Worm (Caenorhabditis elegans) whole organism, late embryonic: ENCODE data around the gene mev-1.

Source experiments
- F13H6.1 ChIP-seq: sonication (generic microtip); optimal IDR thresholded peaks from 2 replicates; lab custom pipeline; 2016; ENCODE audit warnings: missing genetic modification characterization, missing compliant biosample characterization
- Y22D7AL.16 ChIP-seq: sonication (generic microtip); optimal IDR thresholded peaks from 2 replicates; lab custom pipeline; 2016; ENCODE audit warnings: missing genetic modification characterization, missing compliant biosample characterization
- ama-1 ChIP-seq: fragments of 150-350 bp; optimal IDR thresholded peaks from 2 replicates; lab custom pipeline; 2014
- ceh-14 ChIP-seq: sonication (generic microtip); optimal IDR thresholded peaks from 2 replicates; lab custom pipeline; 2016; ENCODE audit warnings: missing genotype, missing genetic modification characterization, missing compliant biosample characterization
- dve-1 ChIP-seq: sonication (generic microtip); optimal IDR thresholded peaks from 2 replicates; lab custom pipeline; 2017; ENCODE audit warnings: antibody characterized with exemption, mild to moderate bottlenecking, missing genetic modification characterization, missing compliant biosample characterization
- fkh-10 ChIP-seq: fragments of 150-350 bp; optimal IDR thresholded peaks from 2 replicates; lab custom pipeline; 2014; ENCODE audit warnings: missing biosample characterization, missing genetic modification reagents, missing genetic modification characterization
- nfya-1 ChIP-seq: sonication (generic microtip); optimal IDR thresholded peaks from 2 replicates; lab custom pipeline; 2017; ENCODE audit warnings: missing genetic modification characterization, mild to moderate bottlenecking, missing compliant biosample characterization, antibody characterized with exemption, moderate library complexity
- odd-2 ChIP-seq: sonication (generic microtip); optimal IDR thresholded peaks from 2 replicates; lab custom pipeline; 2017; ENCODE audit warnings: antibody characterized with exemption, mild to moderate bottlenecking, missing genetic modification characterization, missing compliant biosample characterization
- pqm-1 ChIP-seq: sonication (generic microtip); optimal IDR thresholded peaks from 2 replicates; lab custom pipeline; 2016; ENCODE audit warnings: missing genetic modification characterization, missing compliant biosample characterization
- sdc-2 ChIP-seq: sonication (generic microtip); optimal IDR thresholded peaks from 2 replicates; lab custom pipeline; 2016; ENCODE audit warnings: missing genotype, missing genetic modification characterization, missing compliant biosample characterization
- syd-9 ChIP-seq: sonication (generic microtip); optimal IDR thresholded peaks from 2 replicates; lab custom pipeline; 2016; ENCODE audit warnings: mild to moderate bottlenecking, missing genetic modification characterization, moderate library complexity, missing compliant biosample characterization
- tbx-2 ChIP-seq: sonication (generic microtip); optimal IDR thresholded peaks from 2 replicates; lab custom pipeline; 2016; ENCODE audit warnings: missing genetic modification characterization, missing compliant biosample characterization
- unc-3 ChIP-seq, 2 experiments: fragments of 200-800 bp in 1 of 2; sonication (Bioruptor generic) in 1 of 2; sonication (generic microtip) in 1 of 2; conservative IDR thresholded peaks in 1 of 2; optimal IDR thresholded peaks in 1 of 2; 2 replicates each; pipeline versions ENCODE4 v1.3.6 to Lab custom; 2016 to 2022; ENCODE audit warnings: missing compliant biosample characterization in 2 of 2, missing genetic modification characterization in 2 of 2, missing genetic modification reagents in 1 of 2
- unc-86 ChIP-seq: sonication (generic microtip); optimal IDR thresholded peaks from 2 replicates; lab custom pipeline; 2016; ENCODE audit warnings: missing genetic modification characterization, missing compliant biosample characterization

DNA sequence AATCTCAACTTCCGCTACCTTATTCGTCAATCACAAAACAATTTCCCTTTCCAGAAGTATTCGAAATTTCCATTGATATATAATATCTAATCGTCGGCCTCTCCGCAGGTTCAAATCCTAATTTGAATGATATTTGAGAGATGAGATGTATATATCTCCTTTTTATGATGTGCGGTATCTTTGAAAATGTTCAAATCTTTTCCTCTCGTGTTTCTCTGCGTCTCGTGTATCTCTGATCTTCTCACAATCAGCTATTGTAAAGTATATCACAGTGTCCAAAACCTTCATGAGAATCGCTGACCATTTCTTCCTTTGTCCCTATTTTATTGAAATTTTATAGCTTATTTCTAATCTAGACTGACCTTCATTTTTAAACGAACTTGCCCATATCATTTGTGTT lies 44.3 kb upstream of the mev-1 start:
- no peak for TF ChIP-seq unc-86 (tag; lab: Kevin White, UChicago)
- TF ChIP-seq sdc-2 (tag; lab: Kevin White, UChicago): no peak
- no peak for TF ChIP-seq fkh-10 (GFP tag; lab: Kevin White, UChicago)
- TF ChIP-seq tbx-2 (tag; lab: Kevin White, UChicago): no peak
- TF ChIP-seq ceh-14 (tag; lab: Kevin White, UChicago): no peak
- TF ChIP-seq syd-9: no peak
- no peak for TF ChIP-seq nfya-1
- TF ChIP-seq odd-2 (tag; lab: Kevin White, UChicago): no peak
- TF ChIP-seq unc-3 (GFP tag; conservative IDR thresholded peaks at IDR 0.05; lab: Robert Waterston, UW): no peak
- no peak for TF ChIP-seq unc-3 (tag; optimal IDR thresholded peaks at IDR 0.05; lab: Kevin White, UChicago)
- no peak for TF ChIP-seq ama-1 (lab: Kevin White, UChicago)
- no peak for TF ChIP-seq F13H6.1 (tag; lab: Kevin White, UChicago)
- no peak for TF ChIP-seq pqm-1
- no peak for TF ChIP-seq dve-1 (tag; lab: Kevin White, UChicago)
- TF ChIP-seq Y22D7AL.16 (tag; lab: Kevin White, UChicago): no peak
